Fruit fly (Drosophila melanogaster) whole organism, embryonic: ENCODE data around the gene Cdk5alpha.
A peak's percentile ranks its signal among the peaks of the same experiment; 100 is the strongest.

Experiments used
- Antp ChIP-seq: fragments of 200-800 bp; sonication (Bioruptor generic); optimal IDR thresholded peaks from 3 replicates; lab custom pipeline; 2016; ENCODE audit warnings: missing biosample characterization, missing genetic modification characterization
- Atf3 ChIP-seq: fragments of 200-800 bp; sonication (Bioruptor generic); optimal IDR thresholded peaks from 3 replicates; lab custom pipeline; 2016; ENCODE audit warnings: missing biosample characterization, missing genetic modification characterization
- CG10321 ChIP-seq: fragments of 200-800 bp; sonication (Bioruptor generic); IDR thresholded peaks from 2 replicates; pipeline ENCODE4 v1.3.6; 2022; ENCODE audit warnings: missing biosample characterization, missing genetic modification characterization
- CG10979 ChIP-seq: fragments of 200-800 bp; sonication (Bioruptor generic); optimal IDR thresholded peaks from 2 replicates; lab custom pipeline; 2018; ENCODE audit warnings: missing biosample characterization, mild to moderate bottlenecking, missing genetic modification characterization, moderate library complexity
- CG11093 ChIP-seq: fragments of 200-800 bp; sonication (Bioruptor generic); IDR thresholded peaks from 3 replicates; pipeline ENCODE4 v1.3.6; 2022; ENCODE audit warnings: missing biosample characterization, missing genetic modification characterization
- CG11247 ChIP-seq: fragments of 200-800 bp; sonication (Bioruptor generic); IDR thresholded peaks from 2 replicates; pipeline ENCODE4 v1.3.6; 2022; ENCODE audit warnings: missing biosample characterization, missing genetic modification characterization
- CG12071 ChIP-seq: fragments of 200-800 bp; sonication (Bioruptor generic); optimal IDR thresholded peaks from 3 replicates; lab custom pipeline; 2018; ENCODE audit warnings: missing biosample characterization, mild to moderate bottlenecking, missing genetic modification characterization
- CG12155 ChIP-seq: fragments of 200-800 bp; sonication (Bioruptor generic); optimal IDR thresholded peaks from 3 replicates; lab custom pipeline; 2016; ENCODE audit warnings: missing biosample characterization, missing genetic modification characterization
- CG12391 ChIP-seq: fragments of 200-800 bp; sonication (Bioruptor generic); optimal IDR thresholded peaks from 3 replicates; lab custom pipeline; 2018; ENCODE audit warnings: missing biosample characterization, mild to moderate bottlenecking, missing genetic modification characterization, moderate library complexity
- CG13894 ChIP-seq: fragments of 200-800 bp; sonication (Bioruptor generic); optimal IDR thresholded peaks from 3 replicates; lab custom pipeline; 2018; ENCODE audit warnings: missing biosample characterization, mild to moderate bottlenecking, missing genetic modification characterization, moderate library complexity
- CG14014 ChIP-seq: fragments of 200-800 bp; sonication (Bioruptor generic); IDR thresholded peaks from 2 replicates; pipeline ENCODE4 v1.3.6; 2022; ENCODE audit warnings: missing biosample characterization, missing genetic modification characterization
- CG1647 ChIP-seq: fragments of 200-800 bp; sonication (Bioruptor generic); optimal IDR thresholded peaks from 3 replicates; lab custom pipeline; 2016; ENCODE audit warnings: missing biosample characterization, missing genetic modification characterization
- CG16815 ChIP-seq: fragments of 200-800 bp; sonication (Bioruptor generic); optimal IDR thresholded peaks from 3 replicates; lab custom pipeline; 2017; ENCODE audit warnings: missing biosample characterization, mild to moderate bottlenecking, missing genetic modification characterization
- CG17612 ChIP-seq: fragments of 200-800 bp; sonication (Bioruptor generic); IDR thresholded peaks from 2 replicates; pipeline ENCODE4 v1.3.6; 2022; ENCODE audit warnings: missing biosample characterization, missing genetic modification characterization
- CG17802 ChIP-seq: fragments of 200-800 bp; sonication (Bioruptor generic); optimal IDR thresholded peaks from 2 replicates; lab custom pipeline; 2018; ENCODE audit warnings: missing biosample characterization, mild to moderate bottlenecking, missing genetic modification characterization, moderate library complexity
- CG2199 ChIP-seq: fragments of 200-800 bp; sonication (Bioruptor generic); IDR thresholded peaks from 3 replicates; pipeline ENCODE4 v1.3.6; 2022; ENCODE audit warnings: missing biosample characterization, missing genetic modification characterization
- CG2875 ChIP-seq: fragments of 200-800 bp; sonication (Bioruptor generic); optimal IDR thresholded peaks from 2 replicates; lab custom pipeline; 2017; ENCODE audit warnings: missing biosample characterization, mild to moderate bottlenecking, missing genetic modification characterization, missing genetic modification reagents
- CG32767 ChIP-seq: fragments of 200-800 bp; sonication (Bioruptor generic); IDR thresholded peaks from 2 replicates; pipeline ENCODE4 v1.3.6; 2022; ENCODE audit warnings: missing biosample characterization, missing genetic modification characterization
- CG3995 ChIP-seq: fragments of 200-800 bp; sonication (Bioruptor generic); optimal IDR thresholded peaks from 3 replicates; lab custom pipeline; 2016; ENCODE audit warnings: missing biosample characterization, missing genetic modification characterization
- CG4282 ChIP-seq: fragments of 200-800 bp; sonication (Bioruptor generic); optimal IDR thresholded peaks from 2 replicates; lab custom pipeline; 2016; ENCODE audit warnings: missing biosample characterization, missing genetic modification characterization
- CG4820 ChIP-seq: fragments of 200-800 bp; sonication (Bioruptor generic); optimal IDR thresholded peaks from 3 replicates; lab custom pipeline; 2016; ENCODE audit warnings: missing biosample characterization, missing genetic modification characterization
- CG5180 ChIP-seq: fragments of 200-800 bp; sonication (Bioruptor generic); optimal IDR thresholded peaks from 3 replicates; lab custom pipeline; 2017; ENCODE audit warnings: missing biosample characterization, missing genetic modification characterization, mild to moderate bottlenecking, moderate library complexity, missing genetic modification reagents
- CG6254 ChIP-seq: fragments of 200-800 bp; sonication (Bioruptor generic); optimal IDR thresholded peaks from 3 replicates; lab custom pipeline; 2017; ENCODE audit warnings: mild to moderate bottlenecking, missing biosample characterization, missing genetic modification reagents, missing genetic modification characterization
- CG7987 ChIP-seq: fragments of 200-800 bp; sonication (Bioruptor generic); optimal IDR thresholded peaks from 2 replicates; lab custom pipeline; 2018; ENCODE audit warnings: missing biosample characterization, mild to moderate bottlenecking, missing genetic modification characterization, moderate library complexity
- CG9876 ChIP-seq: fragments of 200-800 bp; sonication (Bioruptor generic); optimal IDR thresholded peaks from 2 replicates; lab custom pipeline; 2016; ENCODE audit warnings: missing biosample characterization, missing genetic modification characterization
- Dip2 ChIP-seq: fragments of 200-800 bp; sonication (Bioruptor generic); IDR thresholded peaks from 2 replicates; pipeline ENCODE4 v1.3.6; 2022; ENCODE audit warnings: missing biosample characterization, missing genetic modification characterization
- Fer1 ChIP-seq: fragments of 200-800 bp; sonication (Bioruptor generic); optimal IDR thresholded peaks from 2 replicates; lab custom pipeline; 2017; ENCODE audit warnings: missing biosample characterization, mild to moderate bottlenecking, missing genetic modification characterization
- HLHmδ ChIP-seq: fragments of 200-800 bp; sonication (Bioruptor generic); optimal IDR thresholded peaks from 2 replicates; lab custom pipeline; 2018; ENCODE audit warnings: missing biosample characterization, mild to moderate bottlenecking, missing genetic modification characterization, moderate library complexity
- NC2β ChIP-seq: fragments of 200-800 bp; sonication (Bioruptor generic); optimal IDR thresholded peaks from 2 replicates; lab custom pipeline; 2016; ENCODE audit warnings: missing biosample characterization, missing genetic modification characterization
- Opbp ChIP-seq: fragments of 200-800 bp; sonication (Bioruptor generic); IDR thresholded peaks from 3 replicates; pipeline ENCODE4 v1.3.6; 2022; ENCODE audit warnings: missing biosample characterization, missing genetic modification characterization; ENCODE audit not compliant: partially characterized antibody
- Tbp ChIP-seq: fragments of >200 bp; optimal IDR thresholded peaks from 2 replicates; lab custom pipeline; 2018; ENCODE audit warnings: missing biosample characterization, missing genetic modification characterization
- Usf ChIP-seq: fragments of 200-800 bp; sonication (Bioruptor generic); optimal IDR thresholded peaks from 2 replicates; lab custom pipeline; 2017; ENCODE audit warnings: missing genotype, missing biosample characterization, missing genetic modification characterization
- ap ChIP-seq: fragments of 200-800 bp; sonication (Bioruptor generic); IDR thresholded peaks from 2 replicates; pipeline ENCODE4 v1.3.6; 2022; ENCODE audit warnings: missing biosample characterization, missing genetic modification characterization
- btn ChIP-seq: fragments of 200-800 bp; sonication (Bioruptor generic); optimal IDR thresholded peaks from 2 replicates; lab custom pipeline; 2016; ENCODE audit warnings: missing biosample characterization, missing genetic modification characterization
- crp ChIP-seq, 2 experiments: fragments of 200-800 bp; sonication (Bioruptor generic); optimal IDR thresholded peaks; 2 replicates in 1 of 2; 3 replicates in 1 of 2; lab custom pipeline; 2017; ENCODE audit warnings: missing biosample characterization in 2 of 2, missing genetic modification characterization in 2 of 2, mild to moderate bottlenecking in 1 of 2, moderate library complexity in 1 of 2
- dmrt11E ChIP-seq: fragments of 200-800 bp; sonication (Bioruptor generic); optimal IDR thresholded peaks from 3 replicates; lab custom pipeline; 2018; ENCODE audit warnings: missing biosample characterization, mild to moderate bottlenecking, missing genetic modification characterization, moderate library complexity
- fd3F ChIP-seq: fragments of 200-800 bp; sonication (Bioruptor generic); optimal IDR thresholded peaks from 2 replicates; lab custom pipeline; 2018; ENCODE audit warnings: missing biosample characterization, mild to moderate bottlenecking, missing genetic modification characterization, moderate library complexity
- gro ChIP-seq: fragments of 200-800 bp; sonication (Bioruptor generic); optimal IDR thresholded peaks from 2 replicates; lab custom pipeline; 2016; ENCODE audit warnings: missing biosample characterization, missing genetic modification characterization
- her ChIP-seq: fragments of 200-800 bp; sonication (Bioruptor generic); optimal IDR thresholded peaks from 2 replicates; lab custom pipeline; 2016; ENCODE audit warnings: missing biosample characterization, missing genetic modification characterization
- jing ChIP-seq: fragments of 200-800 bp; sonication (Bioruptor generic); optimal IDR thresholded peaks from 2 replicates; lab custom pipeline; 2018; ENCODE audit warnings: missing biosample characterization, mild to moderate bottlenecking, missing genetic modification characterization
- lmd ChIP-seq: fragments of 200-800 bp; sonication (Bioruptor generic); IDR thresholded peaks from 2 replicates; pipeline ENCODE4 v1.3.6; 2022; ENCODE audit warnings: missing biosample characterization, missing genetic modification characterization
- mam ChIP-seq: fragments of 200-800 bp; sonication (Bioruptor generic); optimal IDR thresholded peaks from 3 replicates; lab custom pipeline; 2016; ENCODE audit warnings: missing biosample characterization, missing genetic modification characterization
- pan ChIP-seq, 4 experiments: fragments of >200 bp in 3 of 4; fragments of 200-800 bp in 1 of 4; sonication (Bioruptor generic) in 1 of 4; optimal IDR thresholded peaks in 3 of 4; IDR thresholded peaks in 1 of 4; 2 replicates each; pipeline versions ENCODE4 v1.3.6 to Lab custom; 2017 to 2022; ENCODE audit warnings: missing biosample characterization in 2 of 4, missing genetic modification characterization in 2 of 4, mixed read lengths in 1 of 4
- pb ChIP-seq: fragments of 200-800 bp; sonication (Bioruptor generic); optimal IDR thresholded peaks from 3 replicates; lab custom pipeline; 2016; ENCODE audit warnings: missing biosample characterization, missing genetic modification characterization
- sens-2 ChIP-seq: fragments of 200-800 bp; sonication (Bioruptor generic); IDR thresholded peaks from 2 replicates; pipeline ENCODE4 v1.3.6; 2022; ENCODE audit warnings: missing biosample characterization, missing genetic modification characterization
- sim ChIP-seq: fragments of 200-800 bp; sonication (Bioruptor generic); IDR thresholded peaks from 2 replicates; pipeline ENCODE4 v1.3.6; 2022; ENCODE audit warnings: missing biosample characterization, missing genetic modification characterization
- sima ChIP-seq: fragments of 200-800 bp; sonication (Bioruptor generic); optimal IDR thresholded peaks from 2 replicates; lab custom pipeline; 2016; ENCODE audit warnings: missing biosample characterization, missing genetic modification characterization
- tna ChIP-seq: fragments of 200-800 bp; sonication (Bioruptor generic); IDR thresholded peaks from 2 replicates; pipeline ENCODE4 v1.3.6; 2022; ENCODE audit warnings: missing biosample characterization, missing genetic modification characterization; ENCODE audit not compliant: partially characterized antibody
- vvl ChIP-seq: fragments of 200-800 bp; sonication (Bioruptor generic); IDR thresholded peaks from 2 replicates; pipeline ENCODE4 v1.3.6; 2022; ENCODE audit warnings: missing biosample characterization, missing genetic modification characterization
- zfh1 ChIP-seq: fragments of 200-800 bp; sonication (Bioruptor generic); IDR thresholded peaks from 3 replicates; pipeline ENCODE4 v1.3.6; 2022; ENCODE audit warnings: missing biosample characterization, missing genetic modification characterization
- zfh2 ChIP-seq: fragments of 200-800 bp; sonication (Bioruptor generic); optimal IDR thresholded peaks from 2 replicates; lab custom pipeline; 2016; ENCODE audit warnings: missing biosample characterization, missing genetic modification characterization

Gene Cdk5alpha

dm6 chr2L:10321036-10321583 lies 10.4 kb upstream of the Cdk5alpha start (continued):
- TF ChIP-seq CG7987 (GFP tag; lab: Kevin White, UChicago), result peak; percentile 21
- no peak for TF ChIP-seq CG32767 (GFP tag; lab: Robert Waterston, UW)
- TF ChIP-seq CG4820 (GFP tag; lab: Kevin White, UChicago), result no peak
- no peak for TF ChIP-seq sim
- no peak for TF ChIP-seq ap
- TF ChIP-seq sens-2, result no peak
- no peak for TF ChIP-seq her (GFP tag; lab: Kevin White, UChicago)
- no peak for TF ChIP-seq Fer1 (GFP tag; lab: Kevin White, UChicago)
- no peak for TF ChIP-seq HLHmδ (GFP tag; lab: Kevin White, UChicago)
- no peak for TF ChIP-seq dmrt11E
- no peak for TF ChIP-seq CG12391 (tag; lab: Kevin White, UChicago)
- no peak for TF ChIP-seq Tbp (GFP tag; lab: Kevin White, UChicago)
- TF ChIP-seq CG2199 (GFP tag; lab: Robert Waterston, UW), result no peak
- no peak for TF ChIP-seq CG17612 (GFP tag; lab: Robert Waterston, UW)
- no peak for TF ChIP-seq CG2875 (GFP tag; lab: Kevin White, UChicago)
- TF ChIP-seq Antp (GFP tag; lab: Kevin White, UChicago), result peak; percentile 18
- no peak for TF ChIP-seq CG13894
- TF ChIP-seq CG14014 (GFP tag; lab: Robert Waterston, UW), result 0 out of 2 replicates have a peak, but pooled peaks have one; percentile 34
- TF ChIP-seq fd3F (GFP tag; lab: Kevin White, UChicago), result no peak
- TF ChIP-seq CG12071 (GFP tag; lab: Kevin White, UChicago), result no peak
- TF ChIP-seq CG3995 (GFP tag; lab: Kevin White, UChicago), result peak; percentile 95
- no peak for TF ChIP-seq gro (GFP tag; lab: Kevin White, UChicago)
- TF ChIP-seq vvl, result 0 out of 2 replicates have a peak, but pooled peaks have one; percentile 5
- TF ChIP-seq zfh2 (GFP tag; lab: Kevin White, UChicago), result peak; percentile 35
- no peak for TF ChIP-seq CG11247 (GFP tag; lab: Robert Waterston, UW)
- no peak for TF ChIP-seq CG17802 (tag; lab: Kevin White, UChicago)
- TF ChIP-seq lmd (GFP tag; lab: Robert Waterston, UW), result no peak; the same call in 1 of the 2 replicates
- no peak for TF ChIP-seq Usf (GFP tag; lab: Kevin White, UChicago)
- TF ChIP-seq CG11093 (GFP tag; lab: Robert Waterston, UW), result no peak
- TF ChIP-seq pan (optimal IDR thresholded peaks at IDR 0.05; lab: Kevin White, UChicago), result no peak
- TF ChIP-seq pan (GFP tag; optimal IDR thresholded peaks at IDR 0.05 in 1 of 2, IDR thresholded peaks at IDR 0.05 in 1 of 2), result no peak
- no peak for TF ChIP-seq Atf3 (GFP tag; lab: Kevin White, UChicago)
- no peak for TF ChIP-seq jing (GFP tag; lab: Kevin White, UChicago)
- no peak for TF ChIP-seq mam
- TF ChIP-seq CG4282, result no peak
- TF ChIP-seq CG5180 (GFP tag; lab: Kevin White, UChicago), result no peak
- TF ChIP-seq CG10321 (GFP tag; lab: Robert Waterston, UW), result no peak
- TF ChIP-seq Dip2 (GFP tag; lab: Robert Waterston, UW), result no peak
- no peak for TF ChIP-seq sima (GFP tag; lab: Kevin White, UChicago)
- TF ChIP-seq CG6254 (GFP tag; lab: Kevin White, UChicago), result peak; percentile 1
- TF ChIP-seq btn (GFP tag; lab: Kevin White, UChicago), result no peak
- no peak for TF ChIP-seq CG1647 (GFP tag; lab: Kevin White, UChicago)
- peak; percentile 4 for TF ChIP-seq pb
- TF ChIP-seq CG12155 (GFP tag; lab: Kevin White, UChicago), result no peak
- no peak for TF ChIP-seq NC2β (GFP tag; lab: Kevin White, UChicago)
- TF ChIP-seq Opbp (GFP tag; lab: Robert Waterston, UW), result no peak
- peak; percentile 57 for TF ChIP-seq tna (GFP tag; lab: Robert Waterston, UW)
- no peak for TF ChIP-seq zfh1
- TF ChIP-seq crp (GFP tag; optimal IDR thresholded peaks at IDR 0.05; lab: Kevin White, UChicago), result no peak
- TF ChIP-seq CG9876, result no peak
- no peak for TF ChIP-seq CG16815 (GFP tag; lab: Kevin White, UChicago)
- peak; percentile 4 for TF ChIP-seq CG10979 (tag; lab: Kevin White, UChicago)
